Worm (Caenorhabditis elegans) whole organism, L2 larva: ENCODE measurements around the gene nspg-7.1.

Experiments
- aly-2 ChIP-seq: fragments of 150-350 bp; optimal IDR thresholded peaks from 2 replicates; lab custom pipeline; 2014; ENCODE audit warnings: missing biosample characterization, missing genetic modification characterization
- ama-1 ChIP-seq: fragments of 150-350 bp; optimal IDR thresholded peaks from 2 replicates; lab custom pipeline; 2018; ENCODE audit warnings: inconsistent platforms
- blmp-1 ChIP-seq: sonication (generic microtip); optimal IDR thresholded peaks from 2 replicates; lab custom pipeline; 2017; ENCODE audit warnings: missing genetic modification characterization, mild to moderate bottlenecking, missing compliant biosample characterization, antibody characterized with exemption, moderate library complexity; ENCODE audit not compliant: insufficient read depth
- crh-2 ChIP-seq: sonication (generic microtip); optimal IDR thresholded peaks from 2 replicates; lab custom pipeline; 2017; ENCODE audit warnings: missing biosample characterization, missing genetic modification characterization
- dmd-4 ChIP-seq: sonication (generic microtip); optimal IDR thresholded peaks from 2 replicates; lab custom pipeline; 2017; ENCODE audit warnings: missing biosample characterization, missing genetic modification characterization
- elt-3 ChIP-seq: sonication (generic microtip); optimal IDR thresholded peaks from 2 replicates; lab custom pipeline; 2017; ENCODE audit warnings: missing biosample characterization, missing genetic modification characterization
- lsy-2 ChIP-seq, 2 experiments: fragments of 150-350 bp in 1 of 2; sonication (generic microtip) in 1 of 2; optimal IDR thresholded peaks; 2 replicates each; lab custom pipeline; 2014 to 2017; ENCODE audit warnings: missing biosample characterization in 2 of 2, missing genetic modification characterization in 2 of 2
- mdl-1 ChIP-seq, 2 experiments: fragments of 150-350 bp in 1 of 2; sonication (generic microtip) in 1 of 2; optimal IDR thresholded peaks; 2 replicates each; lab custom pipeline; 2017; ENCODE audit warnings: missing biosample characterization in 2 of 2, missing genetic modification characterization in 2 of 2
- unc-55 ChIP-seq: fragments of 150-350 bp; sonication (generic microtip); optimal IDR thresholded peaks from 3 replicates; lab custom pipeline; 2014; ENCODE audit warnings: missing biosample characterization, missing genetic modification reagents, missing genetic modification characterization
- unc-62 ChIP-seq: fragments of 150-350 bp; optimal IDR thresholded peaks from 2 replicates; lab custom pipeline; 2014; ENCODE audit warnings: missing biosample characterization, missing genetic modification reagents, missing genetic modification characterization
- ztf-11 ChIP-seq: sonication (generic microtip); optimal IDR thresholded peaks from 2 replicates; lab custom pipeline; 2017; ENCODE audit warnings: missing biosample characterization, missing genetic modification characterization

ce11 chrIV:9289635-9290034 lies 41.0 kb downstream of the nspg-7.1 start:
- TF ChIP-seq crh-2 (no peak), unc-62 (GFP tag; lab: Kevin White, UChicago) (no peak), elt-3 (tag; lab: Kevin White, UChicago) (no peak), ztf-11 (no peak), aly-2 (tag; lab: Kevin White, UChicago) (no peak), dmd-4 (tag; lab: Kevin White, UChicago) (no peak), lsy-2 (tag; optimal IDR thresholded peaks at IDR 0.05; lab: Kevin White, UChicago) (no peak), unc-55 (GFP tag; lab: Kevin White, UChicago) (no peak), ama-1 (lab: Kevin White, UChicago) (no peak), mdl-1 (tag; optimal IDR thresholded peaks at IDR 0.05; lab: Kevin White, UChicago) (no peak), blmp-1 (tag; lab: Kevin White, UChicago) (no peak)
